Fruit fly (Drosophila melanogaster): ENCODE data around the gene CG15864.

DNA sequence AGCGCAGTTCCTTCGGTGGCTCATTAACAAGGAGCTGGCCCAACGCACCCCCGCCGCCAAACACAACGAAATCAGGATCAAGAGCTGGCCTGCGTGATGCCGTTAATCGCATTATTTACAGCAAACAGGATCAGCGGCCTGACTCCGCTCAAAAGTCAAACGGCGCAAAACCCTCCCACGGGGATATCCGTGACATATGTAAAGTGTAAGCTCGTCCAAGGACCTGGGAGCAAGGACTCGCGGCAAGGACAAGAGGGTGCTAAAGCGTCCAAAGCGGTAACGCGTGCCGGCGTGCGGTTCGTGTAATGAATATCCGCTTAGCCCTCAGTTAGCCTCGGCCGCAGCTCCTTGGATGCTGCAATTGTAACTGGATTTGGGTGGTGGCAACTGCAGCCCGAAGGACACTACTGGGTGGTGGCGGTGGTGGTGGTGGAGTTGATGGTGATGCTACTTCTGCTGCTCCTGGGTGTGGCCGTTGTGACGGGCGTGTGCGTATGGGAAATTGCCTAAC lies 22.7 kb upstream of the CG15864 start:
- TF ChIP-seq CTCF (optimal IDR thresholded peaks at IDR 0.05) (no peak), CG8478 (optimal IDR thresholded peaks at IDR 0.05) (no peak)

Measured in S2 (cell line).